Worm (Caenorhabditis elegans) whole organism, mixed stage, embryonic: Measurements from ENCODE around the gene F54D10.9.

Experiments
- M03D4.4 ChIP-seq: sonication (generic microtip); optimal IDR thresholded peaks from 2 replicates; lab custom pipeline; 2017; ENCODE audit warnings: mild to moderate bottlenecking, missing genetic modification characterization, missing compliant biosample characterization
- bed-3 ChIP-seq: fragments of 200-800 bp; sonication (Bioruptor generic); optimal IDR thresholded peaks from 3 replicates; lab custom pipeline; 2018; ENCODE audit warnings: mild to moderate bottlenecking, missing genetic modification characterization, moderate library complexity, missing compliant biosample characterization
- blmp-1 ChIP-seq: fragments of 150-350 bp; optimal IDR thresholded peaks from 2 replicates; lab custom pipeline; 2014; ENCODE audit warnings: missing biosample characterization, missing genetic modification characterization
- ceh-39 ChIP-seq: fragments of 150-350 bp; optimal IDR thresholded peaks from 2 replicates; lab custom pipeline; 2014; ENCODE audit warnings: missing biosample characterization, missing genetic modification characterization
- ceh-43 ChIP-seq: fragments of 200-800 bp; sonication (Bioruptor generic); optimal IDR thresholded peaks from 2 replicates; lab custom pipeline; 2018; ENCODE audit warnings: mild to moderate bottlenecking, missing genetic modification characterization, moderate library complexity, missing compliant biosample characterization
- ceh-83 ChIP-seq: fragments of 200-800 bp; sonication (Bioruptor generic); optimal IDR thresholded peaks from 2 replicates; lab custom pipeline; 2018; ENCODE audit warnings: mild to moderate bottlenecking, missing genetic modification characterization, missing compliant biosample characterization
- cnd-1 ChIP-seq: fragments of 200-800 bp; sonication (Bioruptor generic); optimal IDR thresholded peaks from 2 replicates; lab custom pipeline; 2018; ENCODE audit warnings: mild to moderate bottlenecking, missing genetic modification characterization, missing compliant biosample characterization
- drap-1 ChIP-seq: fragments of 200-800 bp; sonication (Bioruptor generic); optimal IDR thresholded peaks from 3 replicates; lab custom pipeline; 2018; ENCODE audit warnings: mild to moderate bottlenecking, missing genetic modification characterization, missing compliant biosample characterization
- elt-1 ChIP-seq: sonication (generic microtip); optimal IDR thresholded peaks from 2 replicates; lab custom pipeline; 2017; ENCODE audit warnings: missing genetic modification characterization, mild to moderate bottlenecking, missing compliant biosample characterization, antibody characterized with exemption, moderate library complexity, borderline replicate concordance; ENCODE audit not compliant: insufficient read depth
- elt-3 ChIP-seq: fragments of 150-350 bp; optimal IDR thresholded peaks from 2 replicates; lab custom pipeline; 2014; ENCODE audit warnings: missing biosample characterization, missing genetic modification characterization
- flh-1 ChIP-seq: fragments of 200-800 bp; sonication (Bioruptor generic); optimal IDR thresholded peaks from 2 replicates; lab custom pipeline; 2018; ENCODE audit warnings: mild to moderate bottlenecking, missing genetic modification characterization, moderate library complexity, missing compliant biosample characterization
- ham-2 ChIP-seq: fragments of 200-800 bp; sonication (Bioruptor generic); optimal IDR thresholded peaks from 2 replicates; lab custom pipeline; 2018; ENCODE audit warnings: mild to moderate bottlenecking, missing genetic modification characterization, missing compliant biosample characterization
- hlh-1 ChIP-seq: fragments of 150-350 bp; optimal IDR thresholded peaks from 2 replicates; lab custom pipeline; 2014; ENCODE audit warnings: missing biosample characterization, missing genetic modification reagents, missing genetic modification characterization
- lin-13 ChIP-seq: fragments of 150-350 bp; optimal IDR thresholded peaks from 2 replicates; lab custom pipeline; 2014; ENCODE audit warnings: missing biosample characterization, missing genetic modification characterization
- lin-32 ChIP-seq: fragments of 200-800 bp; sonication (Bioruptor generic); optimal IDR thresholded peaks from 2 replicates; lab custom pipeline; 2018; ENCODE audit warnings: mild to moderate bottlenecking, missing genetic modification characterization, missing compliant biosample characterization
- mab-5 ChIP-seq: fragments of 150-350 bp; optimal IDR thresholded peaks from 2 replicates; lab custom pipeline; 2014; ENCODE audit warnings: missing biosample characterization, missing genetic modification characterization
- mep-1 ChIP-seq: fragments of 150-350 bp; optimal IDR thresholded peaks from 2 replicates; lab custom pipeline; 2017; ENCODE audit warnings: missing biosample characterization, missing genetic modification reagents, missing genetic modification characterization, inconsistent platforms
- mls-2 ChIP-seq: sonication (generic microtip); optimal IDR thresholded peaks from 2 replicates; lab custom pipeline; 2016; ENCODE audit warnings: mild to moderate bottlenecking, missing genetic modification characterization, moderate library complexity, missing compliant biosample characterization
- nhr-12 ChIP-seq: fragments of 150-350 bp; optimal IDR thresholded peaks from 2 replicates; lab custom pipeline; 2014; ENCODE audit warnings: missing biosample characterization, missing genetic modification characterization
- nhr-2 ChIP-seq: fragments of 150-350 bp; optimal IDR thresholded peaks from 2 replicates; lab custom pipeline; 2014; ENCODE audit warnings: missing biosample characterization, missing genetic modification characterization
- nhr-237 ChIP-seq: fragments of 150-350 bp; optimal IDR thresholded peaks from 2 replicates; lab custom pipeline; 2014; ENCODE audit warnings: missing biosample characterization, missing genetic modification characterization
- nhr-28 ChIP-seq: fragments of 150-350 bp; optimal IDR thresholded peaks from 2 replicates; lab custom pipeline; 2014; ENCODE audit warnings: missing biosample characterization, missing genetic modification characterization
- nhr-76 ChIP-seq: sonication (generic microtip); optimal IDR thresholded peaks from 2 replicates; lab custom pipeline; 2017; ENCODE audit warnings: missing biosample characterization, missing genetic modification characterization
- pha-4 ChIP-seq: fragments of 150-350 bp; optimal IDR thresholded peaks from 2 replicates; lab custom pipeline; 2018; ENCODE audit warnings: missing biosample characterization, missing genetic modification reagents, missing genetic modification characterization
- sem-2 ChIP-seq: fragments of 200-800 bp; sonication (Bioruptor generic); optimal IDR thresholded peaks from 2 replicates; lab custom pipeline; 2018; ENCODE audit warnings: mild to moderate bottlenecking, missing genetic modification characterization, missing compliant biosample characterization
- snpc-4 ChIP-seq: fragments of 150-350 bp; optimal IDR thresholded peaks from 2 replicates; lab custom pipeline; 2014; ENCODE audit warnings: missing biosample characterization, missing genetic modification characterization
- sptf-1 ChIP-seq: sonication (generic microtip); optimal IDR thresholded peaks from 2 replicates; lab custom pipeline; 2017; ENCODE audit warnings: mild to moderate bottlenecking, missing genetic modification characterization, moderate library complexity, missing compliant biosample characterization
- tbx-8 ChIP-seq: fragments of 200-800 bp; sonication (Bioruptor generic); optimal IDR thresholded peaks from 2 replicates; lab custom pipeline; 2018; ENCODE audit warnings: mild to moderate bottlenecking, missing genetic modification characterization, moderate library complexity, missing compliant biosample characterization
- unc-120 ChIP-seq: sonication (generic microtip); optimal IDR thresholded peaks from 2 replicates; lab custom pipeline; 2017; ENCODE audit warnings: missing genetic modification characterization, missing compliant biosample characterization; ENCODE audit not compliant: poor library complexity, severe bottlenecking
- unc-39 ChIP-seq: fragments of 150-350 bp; optimal IDR thresholded peaks from 2 replicates; lab custom pipeline; 2014; ENCODE audit warnings: missing biosample characterization, missing genetic modification characterization
- unc-62 ChIP-seq: fragments of 150-350 bp; optimal IDR thresholded peaks from 2 replicates; lab custom pipeline; 2014; ENCODE audit warnings: missing biosample characterization, missing genetic modification reagents, missing genetic modification characterization
- zip-8 ChIP-seq: fragments of 150-350 bp; optimal IDR thresholded peaks from 2 replicates; lab custom pipeline; 2014; ENCODE audit warnings: missing biosample characterization, missing genetic modification characterization
- ztf-11 ChIP-seq: fragments of 150-350 bp; optimal IDR thresholded peaks from 2 replicates; lab custom pipeline; 2014; ENCODE audit warnings: missing biosample characterization, missing genetic modification characterization

Gene F54D10.9

ce11 chrII:3832383-3832782, at the start of gene F54D10.9:
Gene F54D10.9 (minus strand): TSS chrII:3832483.
- TF ChIP-seq mls-2, result no peak
- TF ChIP-seq cnd-1 (tag; lab: Kevin White, UChicago), result no peak
- TF ChIP-seq elt-3 (tag; lab: Kevin White, UChicago), result no peak
- no peak for TF ChIP-seq nhr-2 (tag; lab: Kevin White, UChicago)
- TF ChIP-seq sptf-1 (tag; lab: Kevin White, UChicago), result no peak
- no peak for TF ChIP-seq M03D4.4 (tag; lab: Kevin White, UChicago)
- TF ChIP-seq zip-8 (tag; lab: Kevin White, UChicago), result no peak

ce11 chrII:3879945-3880344, 47.7 kb upstream of the F54D10.9 start, which contains the start of gene nhr-166:
Gene nhr-166 (plus strand): TSS chrII:3880245.
- TF ChIP-seq ceh-83 (GFP tag; lab: Kevin White, UChicago) (no peak), cnd-1 (tag; lab: Kevin White, UChicago) (no peak), nhr-28 (no peak), ham-2 (GFP tag; lab: Kevin White, UChicago) (no peak), mep-1 (tag; lab: Kevin White, UChicago) (no peak), ceh-39 (tag; lab: Kevin White, UChicago) (no peak), drap-1 (GFP tag; lab: Kevin White, UChicago) (no peak), nhr-12 (no peak), M03D4.4 (tag; lab: Kevin White, UChicago) (no peak), flh-1 (GFP tag; lab: Kevin White, UChicago) (no peak), nhr-237 (no peak), lin-13 (no peak), lin-32 (GFP tag; lab: Kevin White, UChicago) (no peak), nhr-76 (tag; lab: Kevin White, UChicago) (no peak), pha-4 (tag; lab: Kevin White, UChicago) (no peak), snpc-4 (tag; lab: Kevin White, UChicago) (no peak), mab-5 (tag; lab: Kevin White, UChicago) (no peak), unc-39 (tag; lab: Kevin White, UChicago) (no peak)

- no peak for TF ChIP-seq lin-13
- no peak for TF ChIP-seq mep-1 (tag; lab: Kevin White, UChicago)
- no peak for TF ChIP-seq bed-3 (GFP tag; lab: Kevin White, UChicago)
- no peak for TF ChIP-seq elt-1 (tag; lab: Kevin White, UChicago)
- TF ChIP-seq blmp-1 (tag; lab: Kevin White, UChicago), result no peak
- no peak for TF ChIP-seq ceh-43
- no peak for TF ChIP-seq nhr-12
- TF ChIP-seq hlh-1, result no peak
- no peak for TF ChIP-seq ham-2 (GFP tag; lab: Kevin White, UChicago)
- TF ChIP-seq nhr-237, result no peak
- no peak for TF ChIP-seq drap-1 (GFP tag; lab: Kevin White, UChicago)
- no peak for TF ChIP-seq ceh-83 (GFP tag; lab: Kevin White, UChicago)
- TF ChIP-seq ceh-39 (tag; lab: Kevin White, UChicago), result no peak
- TF ChIP-seq pha-4 (tag; lab: Kevin White, UChicago), result no peak
- TF ChIP-seq lin-32 (GFP tag; lab: Kevin White, UChicago), result no peak
- no peak for TF ChIP-seq sem-2 (GFP tag; lab: Kevin White, UChicago)
- no peak for TF ChIP-seq snpc-4 (tag; lab: Kevin White, UChicago)
- TF ChIP-seq nhr-2 (tag; lab: Kevin White, UChicago), result no peak
- TF ChIP-seq nhr-28, result no peak
- TF ChIP-seq, all 35 proteins: peak for 0
Measured at ce11 chrII:3878330-3878729, 46.0 kb upstream of the F54D10.9 start, which contains the start of gene srh-250. Gene srh-250 (plus strand): TSS chrII:3878630.

ce11 chrII:3877874-3878273, 45.6 kb upstream of the F54D10.9 start, which contains the start of gene sdz-7:
Gene sdz-7 (minus strand): TSS chrII:3877974.
- TF ChIP-seq unc-120 (tag; lab: Kevin White, UChicago) (no peak), blmp-1 (tag; lab: Kevin White, UChicago) (no peak), ztf-11 (no peak), snpc-4 (tag; lab: Kevin White, UChicago) (no peak), unc-62 (GFP tag; lab: Kevin White, UChicago) (no peak), bed-3 (GFP tag; lab: Kevin White, UChicago) (no peak), elt-1 (tag; lab: Kevin White, UChicago) (no peak), elt-3 (tag; lab: Kevin White, UChicago) (no peak), cnd-1 (tag; lab: Kevin White, UChicago) (no peak), nhr-12 (no peak), ceh-83 (GFP tag; lab: Kevin White, UChicago) (no peak), zip-8 (tag; lab: Kevin White, UChicago) (no peak), mls-2 (no peak), nhr-2 (tag; lab: Kevin White, UChicago) (no peak), tbx-8 (GFP tag; lab: Kevin White, UChicago) (no peak), hlh-1 (no peak), ceh-39 (tag; lab: Kevin White, UChicago) (no peak), ceh-43 (no peak), mab-5 (tag; lab: Kevin White, UChicago) (no peak), drap-1 (GFP tag; lab: Kevin White, UChicago) (no peak)
